Worm (Caenorhabditis elegans) whole organism, midembryonic: ENCODE results near the gene T06C12.11.

ENCODE experiments used
- T22C8.4 ChIP-seq: fragments of 200-800 bp; sonication (Bioruptor generic); IDR thresholded peaks from 2 replicates; pipeline ENCODE4 v1.3.6; 2022; ENCODE audit warnings: missing genetic modification characterization, missing compliant biosample characterization
- cog-1 ChIP-seq: sonication (generic microtip); optimal IDR thresholded peaks from 2 replicates; lab custom pipeline; 2016; ENCODE audit warnings: missing genetic modification characterization, missing compliant biosample characterization
- flt-1 ChIP-seq: fragments of 200-800 bp; sonication (Bioruptor generic); IDR thresholded peaks from 2 replicates; pipeline ENCODE4 v1.3.6; 2022; ENCODE audit warnings: missing genetic modification characterization, missing compliant biosample characterization
- klf-2 ChIP-seq: fragments of 200-800 bp; sonication (Bioruptor generic); conservative IDR thresholded peaks from 2 replicates; pipeline ENCODE4 v1.3.6; 2022; ENCODE audit warnings: missing genetic modification reagents, missing genetic modification characterization, missing compliant biosample characterization
- med-1 ChIP-seq: sonication (generic microtip); optimal IDR thresholded peaks from 2 replicates; lab custom pipeline; 2017; ENCODE audit warnings: missing genetic modification characterization, mild to moderate bottlenecking, missing compliant biosample characterization, antibody characterized with exemption, missing genetic modification reagents; ENCODE audit not compliant: insufficient read depth
- ref-1 ChIP-seq: fragments of 200-800 bp; sonication (Bioruptor generic); conservative IDR thresholded peaks from 2 replicates; pipeline ENCODE4 v1.3.6; 2022; ENCODE audit warnings: missing genetic modification reagents, missing genetic modification characterization, missing compliant biosample characterization
- tab-1 ChIP-seq: fragments of 200-800 bp; sonication (Bioruptor generic); IDR thresholded peaks from 2 replicates; pipeline ENCODE4 v1.3.6; 2022; ENCODE audit warnings: missing genetic modification characterization, missing compliant biosample characterization
- ztf-23 ChIP-seq: fragments of 200-800 bp; sonication (Bioruptor generic); IDR thresholded peaks from 2 replicates; pipeline ENCODE4 v1.3.6; 2022; ENCODE audit warnings: missing genetic modification reagents, missing genetic modification characterization, missing compliant biosample characterization
- ztf-29 ChIP-seq: fragments of 200-800 bp; sonication (Bioruptor generic); IDR thresholded peaks from 2 replicates; pipeline ENCODE4 v1.3.6; 2022; ENCODE audit warnings: missing genetic modification reagents, missing genetic modification characterization, missing compliant biosample characterization

The T06C12.11 gene

ce11 chrV:15932390-15932789, 39.6 kb downstream of the T06C12.11 start, which contains the start of gene srw-26:
srw-26 (minus strand) TSS chrV:15932490.
- no peak for TF ChIP-seq med-1 (GFP tag; lab: Kevin White, UChicago)
- no peak for TF ChIP-seq tab-1
- no peak for TF ChIP-seq ztf-23
- no peak for TF ChIP-seq klf-2
- no peak for TF ChIP-seq flt-1 (GFP tag; lab: Robert Waterston, UW)
- no peak for TF ChIP-seq ref-1 (GFP tag; lab: Robert Waterston, UW)
- TF ChIP-seq ztf-29 (GFP tag; lab: Robert Waterston, UW) = no peak
- no peak for TF ChIP-seq cog-1 (tag; lab: Kevin White, UChicago)
- no peak for TF ChIP-seq T22C8.4 (GFP tag; lab: Robert Waterston, UW)

ce11 chrV:15940254-15940653, 47.5 kb downstream of the T06C12.11 start, which contains the start of gene srw-55:
srw-55 (minus strand) TSS chrV:15940354.
- TF ChIP-seq ztf-23 (no peak), flt-1 (GFP tag; lab: Robert Waterston, UW) (no peak), ref-1 (GFP tag; lab: Robert Waterston, UW) (no peak), T22C8.4 (GFP tag; lab: Robert Waterston, UW) (no peak), med-1 (GFP tag; lab: Kevin White, UChicago) (no peak), ztf-29 (GFP tag; lab: Robert Waterston, UW) (no peak), tab-1 (no peak), klf-2 (no peak), cog-1 (tag; lab: Kevin White, UChicago) (no peak)

ce11 chrV:15943125-15943524, 50.3 kb downstream of the T06C12.11 start, which contains the start of gene srw-53:
srw-53 (plus strand) TSS chrV:15943425.
- TF ChIP-seq T22C8.4 (GFP tag; lab: Robert Waterston, UW) (no peak), klf-2 (no peak), cog-1 (tag; lab: Kevin White, UChicago) (no peak), tab-1 (no peak), ztf-23 (no peak), ztf-29 (GFP tag; lab: Robert Waterston, UW) (no peak), med-1 (GFP tag; lab: Kevin White, UChicago) (no peak), ref-1 (GFP tag; lab: Robert Waterston, UW) (no peak), flt-1 (GFP tag; lab: Robert Waterston, UW) (no peak)
